Fruit fly (Drosophila melanogaster): ENCODE measurements around the gene mTerf5.

mTerf5 gene

dm6 chr3R:18242089-18242955 is 18.8 kb upstream of the mTerf5 start, which contains the start of the genes CG7156 and 14-3-3epsilon (continued):
- no peak for TF ChIP-seq CG1621 (tag; optimal IDR thresholded peaks at IDR 0.05)
- no peak for TF ChIP-seq fd59A (GFP tag; optimal IDR thresholded peaks at IDR 0.05)
- no peak for TF ChIP-seq Met (GFP tag; optimal IDR thresholded peaks at IDR 0.05)
- TF ChIP-seq eg (GFP tag; IDR thresholded peaks at IDR 0.05): 0 out of 3 replicates have a peak, but pooled peaks have one; percentile 49
- no peak for TF ChIP-seq CG11902 (GFP tag; optimal IDR thresholded peaks at IDR 0.05)
- peak; percentile 32 for TF ChIP-seq CG3919 (GFP tag; optimal IDR thresholded peaks at IDR 0.05)
- TF ChIP-seq fkh (GFP tag; optimal IDR thresholded peaks at IDR 0.05): no peak
- peak; percentile 25 for TF ChIP-seq CG16779 (tag; optimal IDR thresholded peaks at IDR 0.05)
- peak; percentile 42 to 52 for TF ChIP-seq ss (GFP tag; optimal IDR thresholded peaks at IDR 0.05)
- no peak for TF ChIP-seq OdsH (GFP tag; optimal IDR thresholded peaks at IDR 0.05)
- TF ChIP-seq CG6854 (GFP tag; optimal IDR thresholded peaks at IDR 0.05): peak; percentile 65
- TF ChIP-seq Hr38 (GFP tag; optimal IDR thresholded peaks at IDR 0.05): no peak
- peak; percentile 77 for TF ChIP-seq Eip78C (GFP tag)
- TF ChIP-seq Hr4 (GFP tag; optimal IDR thresholded peaks at IDR 0.05): no peak
- TF ChIP-seq lz (GFP tag; optimal IDR thresholded peaks at IDR 0.05): peak; percentile 30
- TF ChIP-seq CG6276 (GFP tag; optimal IDR thresholded peaks at IDR 0.05): no peak
- peak; percentile 64 for TF ChIP-seq esn (GFP tag; optimal IDR thresholded peaks at IDR 0.05)
- TF ChIP-seq spab (GFP tag; optimal IDR thresholded peaks at IDR 0.05): no peak
- no peak for TF ChIP-seq CG8319 (GFP tag; optimal IDR thresholded peaks at IDR 0.05)
- TF ChIP-seq Sox14 (GFP tag; optimal IDR thresholded peaks at IDR 0.05): no peak
- TF ChIP-seq Hr39 (GFP tag; optimal IDR thresholded peaks at IDR 0.05): no peak
- no peak for TF ChIP-seq Gug (GFP tag; IDR thresholded peaks at IDR 0.05)
- no peak for TF ChIP-seq Eip93F (GFP tag; optimal IDR thresholded peaks at IDR 0.05)
- TF ChIP-seq CG11294 (GFP tag; IDR thresholded peaks at IDR 0.05): no peak

- no peak for TF ChIP-seq CG6808 (GFP tag; optimal IDR thresholded peaks at IDR 0.05)
- 0 out of 3 replicates have a peak, but pooled peaks have one; percentile 7 for TF ChIP-seq CG6163 (GFP tag; IDR thresholded peaks at IDR 0.05)
These were observed 12.4 kb upstream of the mTerf5 start, which contains the start of gene repo for dm6 chr3R:18235879-18236278. TSS of gene repo (plus strand) at chr3R:18236192.

DNA sequence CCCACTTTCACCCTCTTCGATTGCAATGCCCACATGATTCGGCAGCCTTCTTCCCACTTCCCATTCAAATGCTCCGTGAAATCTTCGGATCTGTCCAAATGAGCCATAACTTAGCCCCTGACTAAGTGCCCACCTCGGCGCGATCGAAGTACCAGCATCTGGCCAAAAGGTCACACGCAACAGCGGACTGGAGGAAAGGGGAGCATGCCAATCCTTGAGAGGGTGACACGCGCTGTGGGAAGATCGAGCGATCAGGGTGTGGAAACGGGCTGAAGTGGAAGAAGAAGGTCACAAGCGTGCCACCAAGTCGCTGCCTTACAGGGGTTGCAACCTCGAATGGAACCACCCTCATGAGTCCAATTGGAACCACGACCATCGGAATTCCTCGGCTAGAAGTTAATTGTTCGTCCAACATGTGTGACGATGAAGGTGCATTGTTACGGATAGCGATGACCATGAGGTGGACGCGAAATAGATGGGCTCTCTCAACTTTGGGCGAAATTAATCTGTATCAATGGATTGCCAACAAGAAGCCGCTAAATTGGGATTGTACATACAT is 11.3 kb upstream of the mTerf5 start:
- TF ChIP-seq svp (GFP tag) (no peak), CG6276 (GFP tag; optimal IDR thresholded peaks at IDR 0.05) (no peak), Eip75B (GFP tag; optimal IDR thresholded peaks at IDR 0.05) (no peak), Blimp-1 (GFP tag; optimal IDR thresholded peaks at IDR 0.05) (no peak), esn (GFP tag; optimal IDR thresholded peaks at IDR 0.05) (no peak), CG8119 (GFP tag; IDR thresholded peaks at IDR 0.05) (no peak), CG15336 (GFP tag; IDR thresholded peaks at IDR 0.05) (no peak)

- no peak for TF ChIP-seq CG31627 (GFP tag; optimal IDR thresholded peaks at IDR 0.05)
- no peak for TF ChIP-seq OdsH (GFP tag; optimal IDR thresholded peaks at IDR 0.05)
- no peak for TF ChIP-seq achi (GFP tag; optimal IDR thresholded peaks at IDR 0.05)
- no peak for TF ChIP-seq fd85E (GFP tag; optimal IDR thresholded peaks at IDR 0.05)
- TF ChIP-seq CG10669 (GFP tag; optimal IDR thresholded peaks at IDR 0.05): no peak
- no peak for TF ChIP-seq esn (GFP tag; optimal IDR thresholded peaks at IDR 0.05)
- TF ChIP-seq Gug (GFP tag; IDR thresholded peaks at IDR 0.05): no peak
- TF ChIP-seq Hr39 (GFP tag; optimal IDR thresholded peaks at IDR 0.05): no peak
- TF ChIP-seq Hr38 (GFP tag; optimal IDR thresholded peaks at IDR 0.05): no peak
- no peak for TF ChIP-seq Blimp-1 (GFP tag; optimal IDR thresholded peaks at IDR 0.05)
- TF ChIP-seq net (GFP tag; optimal IDR thresholded peaks at IDR 0.05): no peak
- TF ChIP-seq topi (GFP tag; optimal IDR thresholded peaks at IDR 0.05): no peak
These were observed 8.7 kb upstream of the mTerf5 start for dm6 chr3R:18232187-18232586.

All from whole organism, prepupa.